Worm (Caenorhabditis elegans): ENCODE data around the gene rpn-6.1.

DNA sequence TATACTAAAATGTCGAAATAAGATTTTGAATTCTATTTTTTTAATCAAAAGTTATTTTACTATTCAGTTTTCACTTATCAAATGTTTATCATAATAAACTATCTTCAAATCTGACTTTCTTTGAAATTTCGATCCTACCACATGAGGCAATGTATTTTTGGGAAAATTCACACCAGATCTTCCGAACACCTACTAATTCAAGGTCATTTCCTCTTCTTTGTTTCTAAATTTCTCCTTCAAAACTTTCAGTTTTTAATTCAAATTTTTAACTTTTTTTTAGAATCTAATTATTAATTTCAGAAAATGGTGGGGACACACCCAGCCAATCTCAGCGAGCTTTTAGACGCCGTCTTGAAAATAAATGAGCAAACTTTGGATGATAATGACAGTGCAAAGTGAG lies 17.8 kb upstream of the rpn-6.1 start, which contains the start of gene ceh-20:
- TF ChIP-seq lin-13 (GFP tag; optimal IDR thresholded peaks at IDR 0.05): no peak
- no peak for TF ChIP-seq nhr-28 (tag; optimal IDR thresholded peaks at IDR 0.05)
- no peak for TF ChIP-seq hlh-30 (tag; optimal IDR thresholded peaks at IDR 0.05; ENCODE audit: insufficient read depth)
- no peak for TF ChIP-seq unc-39 (tag; optimal IDR thresholded peaks at IDR 0.05)

All from whole organism, L4 larva.